Fruit fly (Drosophila melanogaster): ENCODE data around the gene CG13640.

Gene CG13640

dm6 chr3R:24893320-24893955, 31.5 kb upstream of the CG13640 start (continued):
- TF ChIP-seq CG10669 (GFP tag; optimal IDR thresholded peaks at IDR 0.05) (peak; percentile 81), CG4318 (GFP tag; optimal IDR thresholded peaks at IDR 0.05) (peak; percentile 74), CG6276 (GFP tag; optimal IDR thresholded peaks at IDR 0.05) (peak; percentile 92), Eip75B (GFP tag; optimal IDR thresholded peaks at IDR 0.05) (peak; percentile 53), CG6854 (GFP tag; optimal IDR thresholded peaks at IDR 0.05) (peak; percentile 76), CG11902 (GFP tag; optimal IDR thresholded peaks at IDR 0.05) (peak; percentile 59), CG9139 (GFP tag; optimal IDR thresholded peaks at IDR 0.05) (peak; percentile 74), ss (GFP tag; optimal IDR thresholded peaks at IDR 0.05) (peak; percentile 84 to 86), Gug (GFP tag; IDR thresholded peaks at IDR 0.05) (peak; percentile 76)

dm6 chr3R:24890919-24891318, 29.0 kb upstream of the CG13640 start:
- TF ChIP-seq pdm3 (GFP tag; optimal IDR thresholded peaks at IDR 0.05) (peak; percentile 38), fd85E (GFP tag; optimal IDR thresholded peaks at IDR 0.05) (no peak), Ets21C (GFP tag; optimal IDR thresholded peaks at IDR 0.05) (no peak), CG34406 (GFP tag; optimal IDR thresholded peaks at IDR 0.05) (no peak), vri (GFP tag; optimal IDR thresholded peaks at IDR 0.05) (no peak), eg (GFP tag; IDR thresholded peaks at IDR 0.05) (peak; percentile 29; the same call in 1 of the 3 replicates), Met (GFP tag; optimal IDR thresholded peaks at IDR 0.05) (no peak), CG8119 (GFP tag; IDR thresholded peaks at IDR 0.05) (peak; percentile 55; the same call in 2 of the 3 replicates), lz (GFP tag; optimal IDR thresholded peaks at IDR 0.05) (peak; percentile 5), achi (GFP tag; optimal IDR thresholded peaks at IDR 0.05) (peak; percentile 5), fkh (GFP tag; optimal IDR thresholded peaks at IDR 0.05) (no peak), CG15336 (GFP tag; IDR thresholded peaks at IDR 0.05) (peak; percentile 67), esn (GFP tag; optimal IDR thresholded peaks at IDR 0.05) (no peak), CG31627 (GFP tag; optimal IDR thresholded peaks at IDR 0.05) (no peak), Gug (GFP tag; IDR thresholded peaks at IDR 0.05) (no peak), OdsH (GFP tag; optimal IDR thresholded peaks at IDR 0.05) (peak; percentile 35), CG11762 (GFP tag; optimal IDR thresholded peaks at IDR 0.05; ENCODE audit: insufficient read depth) (no peak), Eip93F (GFP tag; optimal IDR thresholded peaks at IDR 0.05) (no peak), CG11902 (GFP tag; optimal IDR thresholded peaks at IDR 0.05) (no peak), CG6808 (GFP tag; optimal IDR thresholded peaks at IDR 0.05) (no peak), CG32006 (GFP tag; optimal IDR thresholded peaks at IDR 0.05) (peak; percentile 71), CG6276 (GFP tag; optimal IDR thresholded peaks at IDR 0.05) (peak; percentile 38), CG10669 (GFP tag; optimal IDR thresholded peaks at IDR 0.05) (no peak), Hr4 (GFP tag; optimal IDR thresholded peaks at IDR 0.05) (peak; percentile 59), CG6163 (GFP tag; IDR thresholded peaks at IDR 0.05) (0 out of 3 replicates have a peak, but pooled peaks have one; percentile 16), svp (GFP tag) (peak; percentile 37), CG9139 (GFP tag; optimal IDR thresholded peaks at IDR 0.05) (no peak), dac (GFP tag; optimal IDR thresholded peaks at IDR 0.05) (peak; percentile 37), Blimp-1 (GFP tag; optimal IDR thresholded peaks at IDR 0.05) (no peak), CG6792 (GFP tag; optimal IDR thresholded peaks at IDR 0.05) (peak; percentile 14), Sox15 (GFP tag; optimal IDR thresholded peaks at IDR 0.05) (no peak), Hr39 (GFP tag; optimal IDR thresholded peaks at IDR 0.05) (peak; percentile 6), acj6 (GFP tag; optimal IDR thresholded peaks at IDR 0.05) (no peak), salr (GFP tag; optimal IDR thresholded peaks at IDR 0.05) (no peak), Eip78C (GFP tag) (peak; percentile 69), CG4318 (GFP tag; optimal IDR thresholded peaks at IDR 0.05) (peak; percentile 47), Smox (GFP tag; optimal IDR thresholded peaks at IDR 0.05) (no peak)

All from whole organism, prepupa.